Fruit fly (Drosophila melanogaster) Kc167 (cell line): Measurements from ENCODE around the gene Dnaaf6.

Experiments
- Sin3A ChIP-seq: fragments of >200 bp; optimal IDR thresholded peaks from 2 replicates; lab custom pipeline; 2018; ENCODE audit warnings: missing external identifiers
- h ChIP-seq: fragments of >200 bp; optimal IDR thresholded peaks from 3 replicates; lab custom pipeline; 2018; ENCODE audit warnings: missing external identifiers
- insv ChIP-seq: fragments of >200 bp; optimal IDR thresholded peaks from 3 replicates; lab custom pipeline; 2018; ENCODE audit warnings: missing external identifiers
- psq ChIP-seq: fragments of >200 bp; optimal IDR thresholded peaks from 2 replicates; lab custom pipeline; 2017; ENCODE audit warnings: missing external identifiers
- ttk ChIP-seq: sonication (Bioruptor generic); optimal IDR thresholded peaks from 2 replicates; lab custom pipeline; 2017; ENCODE audit warnings: missing external identifiers

DNA sequence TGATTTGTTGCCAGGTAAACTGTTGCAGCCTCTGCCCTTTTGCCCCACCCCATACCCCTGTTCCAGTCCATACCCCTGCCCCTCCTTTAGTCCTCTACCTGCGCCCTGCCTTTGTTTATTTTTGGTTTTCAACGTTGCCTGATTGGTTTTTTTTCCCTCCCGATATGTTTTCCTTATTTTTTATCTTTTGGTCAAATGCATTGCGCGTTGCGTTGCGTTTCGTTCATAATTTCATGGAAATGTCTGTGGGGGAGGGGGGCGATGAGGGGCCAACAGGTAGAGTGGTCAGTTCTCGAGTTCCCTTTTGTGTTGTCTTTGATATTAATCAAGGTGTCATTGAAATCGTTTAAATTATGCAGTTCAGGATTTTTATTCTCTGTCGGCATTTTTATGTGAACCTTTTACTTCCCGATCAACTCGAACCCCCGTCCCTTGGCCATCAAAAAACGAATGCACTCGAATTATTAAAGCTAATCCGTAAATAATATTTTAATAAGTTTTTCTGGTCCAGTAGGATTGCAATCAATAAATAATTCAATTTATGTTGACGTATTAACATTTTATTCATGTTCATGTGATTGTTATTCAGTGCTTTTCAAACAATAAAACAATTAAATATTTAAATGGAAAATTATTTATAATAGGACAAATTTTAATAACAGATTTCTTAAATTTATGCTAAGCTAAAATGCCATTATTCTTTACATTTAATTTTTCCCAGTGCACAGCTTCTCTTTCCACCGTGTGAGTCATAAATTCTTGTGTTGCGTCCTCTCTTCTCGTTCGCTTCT is 49.6 kb upstream of the Dnaaf6 start:
- TF ChIP-seq psq (no peak), Sin3A (lab: Kevin White, UChicago) (no peak), insv (no peak), h (no peak), ttk (lab: Kevin White, UChicago) (no peak)
